Fruit fly (Drosophila melanogaster) whole organism, pupa: ENCODE measurements around the gene Got2.

Experiments used
- CG10348 ChIP-seq: fragments of 200-800 bp; sonication (Bioruptor generic); IDR thresholded peaks from 2 replicates; pipeline ENCODE4 v1.3.6; 2022; ENCODE audit warnings: missing biosample characterization, missing genetic modification characterization
- CG12605 ChIP-seq: fragments of 200-800 bp; sonication (Bioruptor generic); IDR thresholded peaks from 2 replicates; pipeline ENCODE4 v1.3.6; 2022; ENCODE audit warnings: missing biosample characterization, missing genetic modification characterization
- CG13204 ChIP-seq: fragments of 200-800 bp; sonication (Bioruptor generic); optimal IDR thresholded peaks from 2 replicates; lab custom pipeline; 2018; ENCODE audit warnings: missing biosample characterization, mild to moderate bottlenecking, missing genetic modification characterization, moderate library complexity
- CG14655 ChIP-seq: fragments of 200-800 bp; sonication (Bioruptor generic); optimal IDR thresholded peaks from 3 replicates; lab custom pipeline; 2017; ENCODE audit warnings: mild to moderate bottlenecking, missing biosample characterization, missing genetic modification reagents, missing genetic modification characterization
- CG15710 ChIP-seq: fragments of 200-800 bp; sonication (Bioruptor generic); optimal IDR thresholded peaks from 2 replicates; lab custom pipeline; 2018; ENCODE audit warnings: missing biosample characterization, mild to moderate bottlenecking, missing genetic modification characterization, moderate library complexity
- CG17806 ChIP-seq: fragments of 200-800 bp; sonication (Bioruptor generic); optimal IDR thresholded peaks from 2 replicates; lab custom pipeline; 2018; ENCODE audit warnings: missing biosample characterization, mild to moderate bottlenecking, missing genetic modification characterization, moderate library complexity
- CG32121 ChIP-seq: fragments of 200-800 bp; sonication (Bioruptor generic); IDR thresholded peaks from 2 replicates; pipeline ENCODE4 v1.3.6; 2022; ENCODE audit warnings: missing biosample characterization, missing genetic modification characterization
- CG34367 ChIP-seq: fragments of 200-800 bp; sonication (Bioruptor generic); optimal IDR thresholded peaks from 2 replicates; lab custom pipeline; 2018; ENCODE audit warnings: missing biosample characterization, mild to moderate bottlenecking, missing genetic modification characterization
- CG4496 ChIP-seq: fragments of 200-800 bp; sonication (Bioruptor generic); IDR thresholded peaks from 3 replicates; pipeline ENCODE4 v1.3.6; 2022; ENCODE audit warnings: missing biosample characterization, missing genetic modification characterization
- CG8159 ChIP-seq: fragments of 200-800 bp; sonication (Bioruptor generic); optimal IDR thresholded peaks from 3 replicates; lab custom pipeline; 2018; ENCODE audit warnings: missing biosample characterization, mild to moderate bottlenecking, missing genetic modification characterization, moderate library complexity
- CG8301 ChIP-seq: fragments of 200-800 bp; sonication (Bioruptor generic); optimal IDR thresholded peaks from 2 replicates; lab custom pipeline; 2018; ENCODE audit warnings: missing biosample characterization, mild to moderate bottlenecking, missing genetic modification characterization
- CG9948 ChIP-seq: fragments of 200-800 bp; sonication (Bioruptor generic); optimal IDR thresholded peaks from 2 replicates; lab custom pipeline; 2018; ENCODE audit warnings: missing biosample characterization, mild to moderate bottlenecking, missing genetic modification characterization, moderate library complexity
- D1 ChIP-seq: fragments of 200-800 bp; sonication (Bioruptor generic); optimal IDR thresholded peaks from 2 replicates; lab custom pipeline; 2018; ENCODE audit warnings: missing biosample characterization, mild to moderate bottlenecking, missing genetic modification characterization, moderate library complexity
- EcR ChIP-seq: fragments of 200-800 bp; sonication (Bioruptor generic); optimal IDR thresholded peaks from 3 replicates; lab custom pipeline; 2019; ENCODE audit warnings: missing biosample characterization, missing genetic modification characterization, mild to moderate bottlenecking, moderate library complexity, missing genetic modification reagents
- Ets98B ChIP-seq: fragments of 200-800 bp; sonication (Bioruptor generic); IDR thresholded peaks from 2 replicates; pipeline ENCODE4 v1.3.6; 2022; ENCODE audit warnings: missing biosample characterization, missing genetic modification characterization
- Pif1A ChIP-seq: fragments of 200-800 bp; sonication (Bioruptor generic); optimal IDR thresholded peaks from 3 replicates; lab custom pipeline; 2016; ENCODE audit warnings: missing biosample characterization, missing genetic modification characterization
- Pif1B ChIP-seq: fragments of 200-800 bp; sonication (Bioruptor generic); optimal IDR thresholded peaks from 3 replicates; lab custom pipeline; 2016; ENCODE audit warnings: missing biosample characterization, missing genetic modification characterization
- Snoo ChIP-seq: fragments of 200-800 bp; sonication (Bioruptor generic); optimal IDR thresholded peaks from 3 replicates; lab custom pipeline; 2017; ENCODE audit warnings: missing biosample characterization, mild to moderate bottlenecking, missing genetic modification characterization, inconsistent platforms
- fd96Ca ChIP-seq: fragments of 200-800 bp; sonication (Bioruptor generic); IDR thresholded peaks from 3 replicates; pipeline ENCODE4 v1.3.6; 2022; ENCODE audit warnings: missing biosample characterization, missing genetic modification characterization
- gl ChIP-seq: fragments of 200-800 bp; sonication (Bioruptor generic); optimal IDR thresholded peaks from 2 replicates; lab custom pipeline; 2018; ENCODE audit warnings: missing biosample characterization, mild to moderate bottlenecking, missing genetic modification characterization
- rn ChIP-seq: fragments of 200-800 bp; sonication (Bioruptor generic); IDR thresholded peaks from 2 replicates; pipeline ENCODE4 v1.3.6; 2022; ENCODE audit warnings: missing biosample characterization, missing genetic modification characterization

Got2 gene

DNA sequence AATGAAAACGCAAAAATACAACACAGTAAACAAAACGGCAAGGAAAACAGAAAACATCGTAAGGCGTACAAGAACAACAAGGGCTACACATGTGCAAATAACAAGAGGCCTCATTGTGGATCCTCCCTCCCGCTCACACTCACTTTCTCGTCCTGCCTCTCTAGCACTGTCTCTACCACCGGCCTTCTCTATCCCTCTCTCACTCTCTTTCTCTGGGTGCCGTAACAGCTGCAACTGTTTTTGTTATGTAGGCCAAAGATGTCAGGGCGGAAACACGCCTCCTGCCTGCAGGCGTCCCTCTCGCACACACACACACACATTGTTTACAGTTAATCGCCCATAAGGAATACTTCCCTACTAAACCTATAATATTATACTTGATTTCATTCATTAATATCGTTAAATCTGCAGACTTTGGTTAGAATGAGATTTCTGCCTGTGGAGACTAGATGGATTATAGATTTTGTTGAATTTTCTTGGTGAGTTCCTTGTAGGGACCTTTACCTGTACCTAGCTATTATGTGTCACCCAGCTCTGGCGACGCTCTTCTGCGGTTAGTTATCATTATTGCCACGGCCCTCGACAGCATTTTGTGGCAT is 26.4 kb upstream of the Got2 start:
- TF ChIP-seq Snoo (tag; lab: Kevin White, UChicago) (no peak), CG8159 (peak; percentile 13), CG15710 (tag; lab: Kevin White, UChicago) (peak; percentile 10), CG4496 (GFP tag; lab: Robert Waterston, UW) (peak; percentile 41; the same call in 1 of the 3 replicates)
- TF ChIP-seq, all 21 proteins: peak for 3

- TF ChIP-seq CG34367 (no peak), CG12605 (GFP tag; lab: Robert Waterston, UW) (no peak), rn (GFP tag; lab: Robert Waterston, UW) (no peak), D1 (no peak), EcR (GFP tag; lab: Kevin White, UChicago) (no peak), Ets98B (GFP tag; lab: Robert Waterston, UW) (no peak), CG17806 (tag; lab: Kevin White, UChicago) (no peak), fd96Ca (no peak), CG32121 (GFP tag; lab: Robert Waterston, UW) (no peak), Pif1B (no peak), CG9948 (no peak), CG14655 (no peak), CG4496 (GFP tag; lab: Robert Waterston, UW) (no peak), CG13204 (GFP tag; lab: Kevin White, UChicago) (no peak), CG8301 (no peak), Pif1A (GFP tag; lab: Kevin White, UChicago) (no peak), gl (tag; lab: Kevin White, UChicago) (no peak)
Measured at dm6 chr2L:2013057-2013456, 25.5 kb upstream of the Got2 start.

- TF ChIP-seq gl (tag; lab: Kevin White, UChicago) (no peak), CG10348 (GFP tag; lab: Robert Waterston, UW) (no peak), EcR (GFP tag; lab: Kevin White, UChicago) (no peak), CG9948 (no peak), CG8301 (no peak), rn (GFP tag; lab: Robert Waterston, UW) (no peak), Ets98B (GFP tag; lab: Robert Waterston, UW) (no peak), CG4496 (GFP tag; lab: Robert Waterston, UW) (no peak)
Measured at dm6 chr2L:2011430-2011829, 23.9 kb upstream of the Got2 start.

DNA sequence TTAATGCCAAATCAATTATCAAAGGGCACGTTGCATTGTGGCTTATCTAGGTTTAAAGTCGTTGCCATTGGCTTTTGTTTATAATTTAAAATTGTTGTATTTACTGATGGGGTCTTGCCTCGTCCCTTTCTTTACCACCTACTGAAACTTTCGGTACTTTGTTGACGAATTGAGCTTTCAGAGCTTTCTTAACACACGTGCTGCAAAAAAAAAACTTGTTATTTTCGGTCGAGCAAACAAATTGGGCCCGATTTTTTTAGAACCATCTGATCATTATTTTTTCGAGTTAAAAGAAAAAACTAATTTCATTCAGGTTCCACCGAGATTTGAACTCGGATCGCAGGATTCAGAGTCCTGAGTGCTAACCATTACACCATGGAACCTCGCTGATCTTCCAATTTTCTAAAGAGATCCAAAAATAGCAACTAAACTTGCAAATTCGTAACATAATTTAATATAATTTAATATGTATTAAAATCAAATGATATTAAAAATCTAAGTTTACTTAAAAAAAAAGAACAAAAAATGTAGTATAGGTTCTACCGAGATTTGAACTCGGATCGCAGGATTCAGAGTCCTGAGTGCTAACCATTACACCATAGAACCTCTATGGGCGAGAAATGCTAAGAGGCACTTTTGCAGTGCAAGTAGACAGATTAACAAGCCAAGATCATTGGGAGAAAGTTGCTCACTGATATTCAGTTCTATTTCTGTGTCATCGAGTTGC is 22.9 kb upstream of the Got2 start:
- no peak for TF ChIP-seq CG10348 (GFP tag; lab: Robert Waterston, UW)
- TF ChIP-seq Snoo (tag; lab: Kevin White, UChicago) = no peak
- no peak for TF ChIP-seq CG13204 (GFP tag; lab: Kevin White, UChicago)
- no peak for TF ChIP-seq Pif1B
- no peak for TF ChIP-seq CG12605 (GFP tag; lab: Robert Waterston, UW)
- TF ChIP-seq CG4496 (GFP tag; lab: Robert Waterston, UW) = no peak
- no peak for TF ChIP-seq D1
- TF ChIP-seq CG8159 = no peak
- TF ChIP-seq CG14655 = no peak
- TF ChIP-seq CG34367 = no peak
- no peak for TF ChIP-seq fd96Ca
- TF ChIP-seq rn (GFP tag; lab: Robert Waterston, UW) = no peak
- no peak for TF ChIP-seq CG17806 (tag; lab: Kevin White, UChicago)
- TF ChIP-seq CG15710 (tag; lab: Kevin White, UChicago) = no peak
- no peak for TF ChIP-seq CG8301
- no peak for TF ChIP-seq CG32121 (GFP tag; lab: Robert Waterston, UW)
- TF ChIP-seq Pif1A (GFP tag; lab: Kevin White, UChicago) = no peak
- no peak for TF ChIP-seq Ets98B (GFP tag; lab: Robert Waterston, UW)
- no peak for TF ChIP-seq CG9948

DNA sequence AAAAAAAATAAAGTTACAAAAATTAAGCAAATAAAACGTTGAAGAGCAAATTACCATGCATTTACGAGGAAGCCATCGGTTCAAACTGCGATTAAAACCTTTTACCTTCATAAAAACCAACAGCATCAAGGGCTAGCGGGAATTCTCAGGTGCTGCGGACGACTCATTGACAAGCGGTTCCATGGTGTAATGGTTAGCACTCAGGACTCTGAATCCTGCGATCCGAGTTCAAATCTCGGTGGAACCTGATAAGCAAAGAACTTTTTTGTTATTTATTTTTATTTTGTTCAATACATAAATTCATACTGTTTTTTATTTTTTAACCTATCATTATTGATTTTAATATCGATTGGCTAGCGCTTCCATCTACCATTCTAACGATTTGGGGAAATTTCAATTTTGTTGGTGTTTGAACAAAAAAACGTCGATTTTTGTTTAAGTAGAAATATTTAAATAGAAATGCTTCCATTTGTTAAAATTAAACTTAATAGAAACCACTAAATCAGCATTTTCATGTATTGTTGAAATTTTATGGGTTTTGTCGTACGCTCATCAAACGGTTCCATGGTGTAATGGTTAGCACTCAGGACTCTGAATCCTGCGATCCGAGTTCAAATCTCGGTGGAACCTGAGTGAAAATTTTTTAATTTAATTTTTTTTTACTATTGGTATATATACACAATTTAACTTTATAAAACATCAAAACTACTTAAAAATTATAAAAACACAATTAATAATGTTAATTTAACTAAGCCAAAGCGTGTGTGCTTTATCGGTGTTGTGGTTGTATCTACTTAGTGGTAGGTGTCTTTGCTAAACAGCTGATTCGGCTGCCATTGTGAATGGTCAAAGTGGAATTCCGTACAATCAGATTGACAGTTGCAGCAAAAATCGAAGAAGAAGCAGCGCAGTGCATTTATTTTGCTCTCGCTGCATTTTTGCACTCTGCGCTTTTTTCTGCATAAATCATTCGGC is 21.7 kb upstream of the Got2 start, which contains the start of gene CG4238:
Gene CG4238, plus strand, starts transcription at position 880 of the 975 bp plus-strand sequence.
- TF ChIP-seq CG8301 (no peak), CG8159 (no peak), CG13204 (GFP tag; lab: Kevin White, UChicago) (no peak), gl (tag; lab: Kevin White, UChicago) (no peak), D1 (peak; percentile 9), Ets98B (GFP tag; lab: Robert Waterston, UW) (no peak), Pif1B (no peak)

DNA sequence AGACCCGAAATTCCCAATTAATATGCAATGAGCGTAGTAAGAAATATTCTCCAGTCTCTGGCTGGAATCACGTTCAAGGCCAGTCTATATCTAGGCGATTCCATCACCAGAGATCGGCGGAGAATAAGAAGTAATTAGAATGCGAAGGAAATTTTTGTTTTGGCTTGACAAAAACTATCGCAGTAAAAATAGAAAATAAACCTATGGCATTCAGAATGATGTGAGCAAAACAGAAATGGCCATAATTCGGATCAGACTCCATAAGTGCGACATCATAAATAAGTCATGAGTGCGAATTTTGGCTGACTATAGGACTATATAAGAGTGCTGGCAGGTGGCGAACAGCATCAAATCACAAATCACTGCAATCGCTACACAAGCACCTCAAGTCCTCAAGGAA is 20.6 kb upstream of the Got2 start, which contains the start of gene Nplp4:
Gene Nplp4, plus strand, starts transcription at position 301 of the 400 bp plus-strand sequence.
- TF ChIP-seq fd96Ca (no peak), CG17806 (tag; lab: Kevin White, UChicago) (no peak), CG14655 (no peak), gl (tag; lab: Kevin White, UChicago) (no peak), Pif1B (no peak), D1 (no peak), Snoo (tag; lab: Kevin White, UChicago) (no peak), rn (GFP tag; lab: Robert Waterston, UW) (no peak), Ets98B (GFP tag; lab: Robert Waterston, UW) (no peak), CG12605 (GFP tag; lab: Robert Waterston, UW) (no peak), CG8159 (no peak), CG9948 (no peak), CG4496 (GFP tag; lab: Robert Waterston, UW) (no peak), CG8301 (no peak), CG32121 (GFP tag; lab: Robert Waterston, UW) (no peak), CG15710 (tag; lab: Kevin White, UChicago) (no peak)
